Worm (Caenorhabditis elegans) whole organism, young adult: ENCODE results near the gene Y66H1A.8.

Experiments
- B0261.1 ChIP-seq: sonication (generic microtip); optimal IDR thresholded peaks from 2 replicates; lab custom pipeline; 2016; ENCODE audit warnings: mild to moderate bottlenecking, missing genetic modification characterization, moderate library complexity, missing compliant biosample characterization
- C06A6.2 ChIP-seq: fragments of 200-800 bp; sonication (Bioruptor generic); conservative IDR thresholded peaks from 2 replicates; pipeline ENCODE4 v1.3.6; 2022; ENCODE audit warnings: missing genetic modification characterization, missing compliant biosample characterization
- C17E4.6 ChIP-seq: fragments of 200-800 bp; sonication (Bioruptor generic); IDR thresholded peaks from 2 replicates; pipeline ENCODE4 v1.3.6; 2022; ENCODE audit warnings: missing genetic modification reagents, missing genetic modification characterization, missing compliant biosample characterization
- D2030.7 ChIP-seq: fragments of 200-800 bp; sonication (Bioruptor generic); IDR thresholded peaks from 2 replicates; pipeline ENCODE4 v1.3.6; 2022; ENCODE audit warnings: missing genetic modification reagents, missing genetic modification characterization, missing compliant biosample characterization
- F22D6.2 ChIP-seq: sonication (generic microtip); optimal IDR thresholded peaks from 2 replicates; lab custom pipeline; 2016; ENCODE audit warnings: mild to moderate bottlenecking, missing genetic modification characterization, missing compliant biosample characterization
- F39B2.1 ChIP-seq: fragments of 200-800 bp; sonication (Bioruptor generic); IDR thresholded peaks from 2 replicates; pipeline ENCODE4 v1.3.6; 2022; ENCODE audit warnings: missing genetic modification reagents, missing genetic modification characterization, missing compliant biosample characterization
- ama-1 ChIP-seq, 3 experiments: fragments of 150-350 bp in 1 of 3; sonication (generic microtip) in 2 of 3; optimal IDR thresholded peaks; 2 replicates each; lab custom pipeline; 2014 to 2018; ENCODE audit warnings: missing biosample characterization in 2 of 3, missing genetic modification characterization in 2 of 3, missing genetic modification reagents in 2 of 3
- aptf-2 ChIP-seq: fragments of 200-800 bp; sonication (Bioruptor generic); conservative IDR thresholded peaks from 2 replicates; pipeline ENCODE4 v1.3.6; 2022; ENCODE audit warnings: missing genetic modification reagents, missing genetic modification characterization, missing compliant biosample characterization
- attf-5 ChIP-seq: fragments of 200-800 bp; sonication (Bioruptor generic); optimal IDR thresholded peaks from 2 replicates; lab custom pipeline; 2018; ENCODE audit warnings: mild to moderate bottlenecking, missing genetic modification characterization, missing compliant biosample characterization
- attf-6 ChIP-seq: fragments of 200-800 bp; sonication (Bioruptor generic); IDR thresholded peaks from 2 replicates; pipeline ENCODE4 v1.3.6; 2022; ENCODE audit warnings: missing genetic modification reagents, missing genetic modification characterization, missing compliant biosample characterization
- ccch-3 ChIP-seq: fragments of 200-800 bp; sonication (Bioruptor generic); optimal IDR thresholded peaks from 2 replicates; lab custom pipeline; 2018; ENCODE audit warnings: mild to moderate bottlenecking, missing genetic modification characterization, missing compliant biosample characterization
- die-1 ChIP-seq: sonication (generic microtip); optimal IDR thresholded peaks from 2 replicates; lab custom pipeline; 2016; ENCODE audit warnings: missing genotype, mild to moderate bottlenecking, missing genetic modification characterization, missing compliant biosample characterization
- dpff-1 ChIP-seq: sonication (generic microtip); optimal IDR thresholded peaks from 2 replicates; lab custom pipeline; 2017; ENCODE audit warnings: mild to moderate bottlenecking, missing genetic modification characterization, missing compliant biosample characterization
- dpl-1 ChIP-seq: fragments of 150-350 bp; optimal IDR thresholded peaks from 2 replicates; lab custom pipeline; 2014; ENCODE audit warnings: missing biosample characterization, missing genetic modification reagents, missing genetic modification characterization
- egl-18 ChIP-seq: fragments of 200-800 bp; sonication (Bioruptor generic); IDR thresholded peaks from 2 replicates; pipeline ENCODE4 v1.3.6; 2022; ENCODE audit warnings: missing genetic modification reagents, missing genetic modification characterization, missing compliant biosample characterization
- him-1 ChIP-seq: sonication (generic microtip); optimal IDR thresholded peaks from 2 replicates; lab custom pipeline; 2016; ENCODE audit warnings: missing genotype, missing genetic modification reagents, missing genetic modification characterization, missing compliant biosample characterization
- hlh-26 ChIP-seq: fragments of 200-800 bp; sonication (Bioruptor generic); conservative IDR thresholded peaks from 2 replicates; pipeline ENCODE4 v1.3.6; 2022; ENCODE audit warnings: missing genetic modification reagents, missing genetic modification characterization, missing compliant biosample characterization
- hmg-1.2 ChIP-seq: fragments of 200-800 bp; sonication (Bioruptor generic); IDR thresholded peaks from 2 replicates; pipeline ENCODE4 v1.3.6; 2022; ENCODE audit warnings: missing genetic modification reagents, missing genetic modification characterization, missing compliant biosample characterization
- hsf-1 ChIP-seq: fragments of 200-800 bp; sonication (Bioruptor generic); IDR thresholded peaks from 2 replicates; pipeline ENCODE4 v1.3.6; 2022; ENCODE audit warnings: missing genetic modification reagents, missing genetic modification characterization, missing compliant biosample characterization
- let-526 ChIP-seq: fragments of 200-800 bp; sonication (Bioruptor generic); IDR thresholded peaks from 2 replicates; pipeline ENCODE4 v1.3.6; 2022; ENCODE audit warnings: missing genetic modification reagents, missing genetic modification characterization, missing compliant biosample characterization
- let-607 ChIP-seq, 2 experiments: fragments of 200-800 bp in 1 of 2; sonication (Bioruptor generic) in 1 of 2; sonication (generic microtip) in 1 of 2; optimal IDR thresholded peaks; 2 replicates each; lab custom pipeline; 2016 to 2018; ENCODE audit warnings: mild to moderate bottlenecking in 2 of 2, missing compliant biosample characterization in 2 of 2, missing genetic modification characterization in 2 of 2, moderate library complexity in 2 of 2, missing genotype in 1 of 2
- lin-35 ChIP-seq, 3 experiments: fragments of 150-350 bp in 2 of 3; sonication (generic microtip) in 1 of 3; optimal IDR thresholded peaks; 2 replicates each; lab custom pipeline; 2014 to 2018; ENCODE audit warnings: missing biosample characterization in 3 of 3, missing genetic modification characterization in 3 of 3, missing genetic modification reagents in 3 of 3
- lsl-1 ChIP-seq: fragments of 200-800 bp; sonication (Bioruptor generic); optimal IDR thresholded peaks from 2 replicates; lab custom pipeline; 2018; ENCODE audit warnings: mild to moderate bottlenecking, missing genetic modification characterization, moderate library complexity, missing compliant biosample characterization
- lsy-27 ChIP-seq: sonication (generic microtip); optimal IDR thresholded peaks from 2 replicates; lab custom pipeline; 2017; ENCODE audit warnings: missing genetic modification characterization, mild to moderate bottlenecking, missing compliant biosample characterization, antibody characterized with exemption, missing genotype, borderline replicate concordance; ENCODE audit not compliant: insufficient read depth
- madf-10 ChIP-seq: sonication (generic microtip); optimal IDR thresholded peaks from 2 replicates; lab custom pipeline; 2016; ENCODE audit warnings: mild to moderate bottlenecking, missing genetic modification characterization, missing compliant biosample characterization
- mcd-1 ChIP-seq: fragments of 200-800 bp; sonication (Bioruptor generic); IDR thresholded peaks from 2 replicates; pipeline ENCODE4 v1.3.6; 2022; ENCODE audit warnings: missing genetic modification reagents, missing genetic modification characterization, missing compliant biosample characterization
- nfya-1 ChIP-seq: sonication (generic microtip); optimal IDR thresholded peaks from 2 replicates; lab custom pipeline; 2017; ENCODE audit warnings: antibody characterized with exemption, missing compliant biosample characterization, missing genetic modification characterization, borderline replicate concordance; ENCODE audit not compliant: insufficient read depth
- nfya-2 ChIP-seq: fragments of 200-800 bp; sonication (Bioruptor generic); IDR thresholded peaks from 2 replicates; pipeline ENCODE4 v1.3.6; 2022; ENCODE audit warnings: missing genetic modification reagents, missing genetic modification characterization, missing compliant biosample characterization
- nhr-179 ChIP-seq: sonication (generic microtip); optimal IDR thresholded peaks from 2 replicates; lab custom pipeline; 2016; ENCODE audit warnings: mild to moderate bottlenecking, missing genetic modification characterization, missing compliant biosample characterization
- pha-4 ChIP-seq: fragments of 150-350 bp; sonication (generic microtip); optimal IDR thresholded peaks from 2 replicates; lab custom pipeline; 2014; ENCODE audit warnings: missing biosample characterization, missing genetic modification reagents, missing genetic modification characterization
- repo-1 ChIP-seq: sonication (generic microtip); optimal IDR thresholded peaks from 2 replicates; lab custom pipeline; 2017; ENCODE audit warnings: mild to moderate bottlenecking, missing genetic modification characterization, missing compliant biosample characterization
- sdz-38 ChIP-seq: sonication (generic microtip); optimal IDR thresholded peaks from 2 replicates; lab custom pipeline; 2016; ENCODE audit warnings: missing genotype, missing genetic modification characterization, missing compliant biosample characterization
- snpc-1.1 ChIP-seq: sonication (generic microtip); optimal IDR thresholded peaks from 2 replicates; lab custom pipeline; 2017; ENCODE audit warnings: missing genetic modification characterization, mild to moderate bottlenecking, missing compliant biosample characterization, antibody characterized with exemption, moderate library complexity, missing genotype, missing genetic modification reagents; ENCODE audit not compliant: insufficient read depth
- snpc-4 ChIP-seq, 5 experiments: fragments of 150-350 bp in 1 of 5; sonication (generic microtip) in 4 of 5; optimal IDR thresholded peaks; 2 replicates each; lab custom pipeline; 2014 to 2018; ENCODE audit warnings: missing genetic modification characterization in 5 of 5, missing biosample characterization in 3 of 5, antibody characterized with exemption in 2 of 5, mild to moderate bottlenecking in 2 of 5, missing compliant biosample characterization in 2 of 5, missing genotype in 2 of 5, moderate library complexity in 2 of 5, missing genetic modification reagents in 1 of 5
- somi-1 ChIP-seq: fragments of 200-800 bp; sonication (Bioruptor generic); optimal IDR thresholded peaks from 2 replicates; lab custom pipeline; 2018; ENCODE audit warnings: mild to moderate bottlenecking, missing genetic modification characterization, missing compliant biosample characterization
- sptf-2 ChIP-seq: fragments of 200-800 bp; sonication (Bioruptor generic); optimal IDR thresholded peaks from 2 replicates; lab custom pipeline; 2018; ENCODE audit warnings: mild to moderate bottlenecking, missing genetic modification characterization, missing compliant biosample characterization
- unc-130 ChIP-seq: sonication (generic microtip); optimal IDR thresholded peaks from 2 replicates; lab custom pipeline; 2016; ENCODE audit warnings: missing genetic modification reagents, missing genetic modification characterization, missing compliant biosample characterization
- unc-62 ChIP-seq: fragments of 150-350 bp; optimal IDR thresholded peaks from 2 replicates; lab custom pipeline; 2014; ENCODE audit warnings: missing biosample characterization, missing genetic modification reagents, missing genetic modification characterization
- zfh-2 ChIP-seq: fragments of 200-800 bp; sonication (Bioruptor generic); conservative IDR thresholded peaks from 2 replicates; pipeline ENCODE4 v1.3.6; 2022; ENCODE audit warnings: missing genetic modification reagents, missing genetic modification characterization, missing compliant biosample characterization
- zim-3 ChIP-seq: sonication (generic microtip); optimal IDR thresholded peaks from 2 replicates; lab custom pipeline; 2017; ENCODE audit warnings: mild to moderate bottlenecking, missing genetic modification characterization, moderate library complexity, missing compliant biosample characterization
- ztf-3 ChIP-seq: fragments of 200-800 bp; sonication (Bioruptor generic); optimal IDR thresholded peaks from 2 replicates; lab custom pipeline; 2018; ENCODE audit warnings: mild to moderate bottlenecking, missing genetic modification characterization, missing compliant biosample characterization
- ztf-6 ChIP-seq: fragments of 200-800 bp; sonication (Bioruptor generic); IDR thresholded peaks from 2 replicates; pipeline ENCODE4 v1.3.6; 2022; ENCODE audit warnings: missing genetic modification reagents, missing genetic modification characterization, missing compliant biosample characterization

Gene Y66H1A.8

ce11 chrIV:484004-484403, 29.3 kb upstream of the Y66H1A.8 start:
- TF ChIP-seq unc-62 (GFP tag; lab: Kevin White, UChicago): no peak
- no peak for TF ChIP-seq repo-1 (tag; lab: Kevin White, UChicago)
- no peak for TF ChIP-seq C17E4.6 (GFP tag; lab: Robert Waterston, UW)
- TF ChIP-seq sdz-38 (tag; lab: Kevin White, UChicago): no peak
- TF ChIP-seq pha-4 (tag; lab: Kevin White, UChicago): no peak
- no peak for TF ChIP-seq ama-1 (optimal IDR thresholded peaks at IDR 0.05; lab: Kevin White, UChicago)
- TF ChIP-seq ama-1 (GFP tag; optimal IDR thresholded peaks at IDR 0.05; lab: Kevin White, UChicago): no peak
- TF ChIP-seq hlh-26 (GFP tag; lab: Robert Waterston, UW): no peak
- TF ChIP-seq lsl-1 (GFP tag; lab: Kevin White, UChicago): no peak

ce11 chrIV:481067-481466, 26.4 kb upstream of the Y66H1A.8 start, which contains the start of gene npr-37:
Gene npr-37 (minus strand): TSS chrIV:481167.
- no peak for TF ChIP-seq attf-6 (GFP tag; lab: Robert Waterston, UW)
- no peak for TF ChIP-seq somi-1
- no peak for TF ChIP-seq let-526 (GFP tag; lab: Robert Waterston, UW)
- TF ChIP-seq C06A6.2: no peak
- no peak for TF ChIP-seq F22D6.2 (tag; lab: Kevin White, UChicago)
- no peak for TF ChIP-seq B0261.1 (tag; lab: Kevin White, UChicago)
- no peak for TF ChIP-seq aptf-2 (GFP tag; lab: Robert Waterston, UW)
- TF ChIP-seq D2030.7: no peak
- no peak for TF ChIP-seq sptf-2 (GFP tag; lab: Kevin White, UChicago)
- no peak for TF ChIP-seq lsy-27
- no peak for TF ChIP-seq hsf-1 (GFP tag; lab: Robert Waterston, UW)
- TF ChIP-seq zim-3: no peak
- TF ChIP-seq nhr-179 (tag; lab: Kevin White, UChicago): no peak
- no peak for TF ChIP-seq nfya-2
- TF ChIP-seq nfya-1 (tag; lab: Kevin White, UChicago): no peak
- no peak for TF ChIP-seq F39B2.1 (GFP tag; lab: Robert Waterston, UW)

- TF ChIP-seq mcd-1 (GFP tag; lab: Robert Waterston, UW) (0 out of 2 replicates have a peak, but pooled peaks have one; percentile 11), die-1 (tag; lab: Kevin White, UChicago) (no peak), egl-18 (no peak), snpc-4 (GFP tag; optimal IDR thresholded peaks at IDR 0.05; lab: Kevin White, UChicago) (no peak), snpc-4 (tag; optimal IDR thresholded peaks at IDR 0.05; lab: Kevin White, UChicago) (peak in 1 of 4 experiments; percentile 76), madf-10 (tag; lab: Kevin White, UChicago) (no peak), zfh-2 (no peak), him-1 (tag; lab: Kevin White, UChicago) (no peak), unc-130 (GFP tag; lab: Kevin White, UChicago) (no peak), ztf-6 (GFP tag; lab: Robert Waterston, UW) (no peak), lin-35 (GFP tag; optimal IDR thresholded peaks at IDR 0.05; lab: Kevin White, UChicago) (no peak), dpff-1 (tag; lab: Kevin White, UChicago) (no peak), ztf-3 (GFP tag; lab: Kevin White, UChicago) (no peak), dpl-1 (GFP tag; lab: Kevin White, UChicago) (no peak), attf-5 (GFP tag; lab: Kevin White, UChicago) (no peak), hmg-1.2 (GFP tag; lab: Robert Waterston, UW) (peak; percentile 54), snpc-1.1 (peak; percentile 52), ccch-3 (GFP tag; lab: Kevin White, UChicago) (no peak), let-607 (tag; optimal IDR thresholded peaks at IDR 0.05; lab: Kevin White, UChicago) (no peak)
Observed at ce11 chrIV:468307-468706, 13.6 kb upstream of the Y66H1A.8 start.
